Worm (Caenorhabditis elegans) whole organism, late embryonic: ENCODE measurements around the gene T04B2.3.

ENCODE experiments used
- ceh-18 ChIP-seq: sonication (generic microtip); optimal IDR thresholded peaks from 2 replicates; lab custom pipeline; 2016; ENCODE audit warnings: missing genetic modification characterization, missing compliant biosample characterization
- ceh-48 ChIP-seq: sonication (generic microtip); optimal IDR thresholded peaks from 2 replicates; lab custom pipeline; 2016; ENCODE audit warnings: missing genetic modification characterization, inconsistent platforms, missing compliant biosample characterization
- ceh-6 ChIP-seq: fragments of 200-800 bp; sonication (Bioruptor generic); optimal IDR thresholded peaks from 2 replicates; lab custom pipeline; 2018; ENCODE audit warnings: mild to moderate bottlenecking, missing genetic modification characterization, missing compliant biosample characterization
- dmd-4 ChIP-seq: sonication (generic microtip); optimal IDR thresholded peaks from 2 replicates; lab custom pipeline; 2016; ENCODE audit warnings: borderline replicate concordance, missing genetic modification characterization, missing compliant biosample characterization
- dve-1 ChIP-seq: sonication (generic microtip); optimal IDR thresholded peaks from 2 replicates; lab custom pipeline; 2017; ENCODE audit warnings: antibody characterized with exemption, mild to moderate bottlenecking, missing genetic modification characterization, missing compliant biosample characterization
- lin-11 ChIP-seq: fragments of 200-800 bp; sonication (Bioruptor generic); optimal IDR thresholded peaks from 2 replicates; lab custom pipeline; 2018; ENCODE audit warnings: mild to moderate bottlenecking, missing genetic modification characterization, missing compliant biosample characterization
- madf-2 ChIP-seq: sonication (generic microtip); optimal IDR thresholded peaks from 2 replicates; lab custom pipeline; 2017; ENCODE audit warnings: missing genetic modification characterization, missing compliant biosample characterization
- pax-1 ChIP-seq: fragments of 150-350 bp; optimal IDR thresholded peaks from 2 replicates; lab custom pipeline; 2014; ENCODE audit warnings: missing biosample characterization, missing genetic modification characterization
- pqm-1 ChIP-seq: sonication (generic microtip); optimal IDR thresholded peaks from 2 replicates; lab custom pipeline; 2016; ENCODE audit warnings: missing genetic modification characterization, missing compliant biosample characterization
- ttx-3 ChIP-seq: sonication (generic microtip); optimal IDR thresholded peaks from 2 replicates; lab custom pipeline; 2016; ENCODE audit warnings: missing genetic modification reagents, missing genetic modification characterization, missing compliant biosample characterization

- TF ChIP-seq dve-1 (tag; lab: Kevin White, UChicago): no peak
- no peak for TF ChIP-seq ceh-48 (tag; lab: Kevin White, UChicago)
- TF ChIP-seq ceh-6: no peak
- no peak for TF ChIP-seq ttx-3 (tag; lab: Kevin White, UChicago)
- no peak for TF ChIP-seq madf-2 (tag; lab: Kevin White, UChicago)
- no peak for TF ChIP-seq pqm-1 (tag; lab: Kevin White, UChicago)
- TF ChIP-seq ceh-18 (tag; lab: Kevin White, UChicago): no peak
- TF ChIP-seq dmd-4 (tag; lab: Kevin White, UChicago): no peak
- no peak for TF ChIP-seq pax-1 (tag; lab: Kevin White, UChicago)
- no peak for TF ChIP-seq lin-11
Measured at ce11 chrIV:10075034-10075510, 27.9 kb downstream of the T04B2.3 start, which contains the start of the genes ttbk-4 and W01B6.4.
